Worm (Caenorhabditis elegans): ENCODE data around the gene Y62E10A.13.
A peak's percentile ranks its signal among the peaks of the same experiment; 100 is the strongest.

Y62E10A.13 gene

DNA sequence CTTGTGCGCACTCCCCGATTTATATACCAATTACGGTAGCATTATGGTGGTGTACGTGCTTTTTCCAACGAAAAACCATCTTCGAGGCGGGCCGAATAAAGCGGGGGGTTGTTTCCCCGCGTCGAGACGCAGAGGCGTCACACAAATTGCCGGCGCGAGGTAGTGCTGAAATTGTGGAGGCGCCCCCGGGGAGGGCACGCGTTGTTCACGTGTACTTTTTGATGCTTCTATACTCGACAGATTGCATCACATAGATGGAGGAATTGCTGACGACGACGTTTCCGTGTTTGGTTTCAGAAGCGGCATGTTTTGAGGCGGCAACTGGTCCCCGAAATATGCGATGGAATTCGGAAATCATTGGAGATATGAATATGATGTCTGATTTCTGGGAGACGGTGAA, 3.6 kb downstream of the Y62E10A.13 start:
- TF ChIP-seq nhr-76 (tag; optimal IDR thresholded peaks at IDR 0.05) (no peak), lsy-12 (tag; optimal IDR thresholded peaks at IDR 0.05) (peak; percentile 59), unc-39 (tag; optimal IDR thresholded peaks at IDR 0.05) (peak; percentile 36), nfya-1 (tag; optimal IDR thresholded peaks at IDR 0.05; ENCODE audit: insufficient read depth) (peak; percentile 91), ZK546.5 (tag; optimal IDR thresholded peaks at IDR 0.05) (no peak), hmg-11 (tag; optimal IDR thresholded peaks at IDR 0.05) (peak; percentile 95), skn-1 (tag; optimal IDR thresholded peaks at IDR 0.05) (peak; percentile 6), ceh-9 (tag; optimal IDR thresholded peaks at IDR 0.05) (no peak), nhr-23 (tag; optimal IDR thresholded peaks at IDR 0.05) (peak; percentile 82), eor-1 (tag; optimal IDR thresholded peaks at IDR 0.05) (no peak), elt-2 (tag; optimal IDR thresholded peaks at IDR 0.05) (peak; percentile 91), pqm-1 (tag; optimal IDR thresholded peaks at IDR 0.05) (peak; percentile 65), egl-5 (tag; optimal IDR thresholded peaks at IDR 0.05) (peak; percentile 25), nhr-28 (tag; optimal IDR thresholded peaks at IDR 0.05) (no peak), egl-27 (tag; optimal IDR thresholded peaks at IDR 0.05) (peak; percentile 66), elt-3 (tag; optimal IDR thresholded peaks at IDR 0.05) (peak in 1 of 3 experiments; percentile 54), mml-1 (tag; optimal IDR thresholded peaks at IDR 0.05) (peak; percentile 100), nhr-77 (tag; optimal IDR thresholded peaks at IDR 0.05) (no peak), pha-4 (tag; optimal IDR thresholded peaks at IDR 0.05) (peak; percentile 81), ama-1 (optimal IDR thresholded peaks at IDR 0.05) (no peak), nhr-67 (tag; optimal IDR thresholded peaks at IDR 0.05) (no peak), nhr-12 (tag; optimal IDR thresholded peaks at IDR 0.05) (no peak), fos-1 (tag; optimal IDR thresholded peaks at IDR 0.05) (peak; percentile 18), ceh-28 (tag; optimal IDR thresholded peaks at IDR 0.05) (peak; percentile 65), lin-15B (tag; optimal IDR thresholded peaks at IDR 0.05) (peak; percentile 45), ztf-4 (tag; optimal IDR thresholded peaks at IDR 0.05) (peak; percentile 38), ceh-82 (tag; optimal IDR thresholded peaks at IDR 0.05) (no peak), lin-39 (tag; optimal IDR thresholded peaks at IDR 0.05) (peak; percentile 95), ztf-11 (tag; optimal IDR thresholded peaks at IDR 0.05) (no peak), unc-62 (GFP tag; optimal IDR thresholded peaks at IDR 0.05) (peak; percentile 81), tbx-2 (tag; optimal IDR thresholded peaks at IDR 0.05) (peak; percentile 73), ceh-16 (tag; optimal IDR thresholded peaks at IDR 0.05) (no peak), nhr-11 (tag; optimal IDR thresholded peaks at IDR 0.05) (peak; percentile 59), fkh-2 (tag; optimal IDR thresholded peaks at IDR 0.05) (no peak), elt-1 (tag; optimal IDR thresholded peaks at IDR 0.05) (peak; percentile 62), nhr-43 (tag; optimal IDR thresholded peaks at IDR 0.05; ENCODE audit: poor library complexity, severe bottlenecking) (peak; percentile 93), daf-12 (tag; optimal IDR thresholded peaks at IDR 0.05) (no peak), nhr-25 (tag; optimal IDR thresholded peaks at IDR 0.05) (peak; percentile 90), sea-2 (GFP tag; optimal IDR thresholded peaks at IDR 0.05) (no peak), R02D3.7 (tag; optimal IDR thresholded peaks at IDR 0.05) (peak; percentile 66), nhr-237 (tag; optimal IDR thresholded peaks at IDR 0.05) (no peak), zag-1 (tag; optimal IDR thresholded peaks at IDR 0.05) (no peak), snpc-4 (tag; optimal IDR thresholded peaks at IDR 0.05) (peak; percentile 5), fkh-10 (GFP tag; optimal IDR thresholded peaks at IDR 0.05) (peak; percentile 70), aly-2 (tag; optimal IDR thresholded peaks at IDR 0.05) (no peak), jun-1 (tag; optimal IDR thresholded peaks at IDR 0.05) (peak; percentile 87), mdl-1 (tag; optimal IDR thresholded peaks at IDR 0.05) (peak; percentile 63)

DNA sequence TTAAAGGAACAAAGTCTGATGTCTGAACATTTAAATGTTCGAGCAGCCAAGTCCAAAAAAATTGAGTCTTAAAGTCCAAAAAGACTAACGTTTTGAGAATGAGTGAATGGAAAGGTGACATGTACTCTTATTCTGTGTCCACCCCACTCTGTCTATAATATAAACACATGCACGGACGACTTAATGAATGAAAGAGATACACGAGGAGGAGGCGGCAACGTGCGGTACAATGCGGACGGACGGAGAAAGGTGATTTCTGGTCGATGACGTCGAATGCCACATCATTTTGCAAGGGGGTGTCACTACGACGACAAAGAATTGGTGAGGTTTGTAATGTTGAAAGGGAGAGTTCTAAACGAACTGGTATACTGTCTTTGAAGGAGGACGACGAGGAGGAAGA, 4.2 kb downstream of the Y62E10A.13 start:
- no peak for TF ChIP-seq ceh-16 (tag; optimal IDR thresholded peaks at IDR 0.05)
- TF ChIP-seq nhr-12 (tag; optimal IDR thresholded peaks at IDR 0.05): no peak
- peak; percentile 44 for TF ChIP-seq nhr-25 (tag; optimal IDR thresholded peaks at IDR 0.05)
- peak; percentile 1 for TF ChIP-seq ama-1 (optimal IDR thresholded peaks at IDR 0.05)
- TF ChIP-seq fkh-2 (tag; optimal IDR thresholded peaks at IDR 0.05): no peak
- TF ChIP-seq hmg-11 (tag; optimal IDR thresholded peaks at IDR 0.05): no peak
- peak; percentile 64 for TF ChIP-seq nhr-43 (tag; optimal IDR thresholded peaks at IDR 0.05; ENCODE audit: poor library complexity, severe bottlenecking)
- TF ChIP-seq nhr-23 (tag; optimal IDR thresholded peaks at IDR 0.05): peak; percentile 7
- peak; percentile 29 for TF ChIP-seq pqm-1 (tag; optimal IDR thresholded peaks at IDR 0.05)
